Fruit fly (Drosophila melanogaster): ENCODE results near the gene vsg.

- TF ChIP-seq CTCF (optimal IDR thresholded peaks at IDR 0.05) (no peak), CG8478 (optimal IDR thresholded peaks at IDR 0.05) (no peak)
Measured at dm6 chr3L:9692234-9692891, 21.8 kb upstream of the vsg start.

All from S2 (cell line).